Worm (Caenorhabditis elegans) whole organism, young adult: ENCODE results near the gene nhr-20.

Experiments
- F49E8.2 ChIP-seq: sonication (generic microtip); optimal IDR thresholded peaks from 3 replicates; lab custom pipeline; 2017; ENCODE audit warnings: missing genetic modification characterization, mild to moderate bottlenecking, missing compliant biosample characterization, antibody characterized with exemption, moderate library complexity; ENCODE audit not compliant: insufficient read depth
- ama-1 ChIP-seq, 3 experiments: fragments of 150-350 bp in 1 of 3; sonication (generic microtip) in 2 of 3; optimal IDR thresholded peaks; 2 replicates each; lab custom pipeline; 2014 to 2018; ENCODE audit warnings: missing biosample characterization in 2 of 3, missing genetic modification characterization in 2 of 3, missing genetic modification reagents in 2 of 3
- egl-18 ChIP-seq: fragments of 200-800 bp; sonication (Bioruptor generic); IDR thresholded peaks from 2 replicates; pipeline ENCODE4 v1.3.6; 2022; ENCODE audit warnings: missing genetic modification reagents, missing genetic modification characterization, missing compliant biosample characterization
- let-526 ChIP-seq: fragments of 200-800 bp; sonication (Bioruptor generic); IDR thresholded peaks from 2 replicates; pipeline ENCODE4 v1.3.6; 2022; ENCODE audit warnings: missing genetic modification reagents, missing genetic modification characterization, missing compliant biosample characterization
- let-607 ChIP-seq, 2 experiments: fragments of 200-800 bp in 1 of 2; sonication (Bioruptor generic) in 1 of 2; sonication (generic microtip) in 1 of 2; optimal IDR thresholded peaks; 2 replicates each; lab custom pipeline; 2016 to 2018; ENCODE audit warnings: mild to moderate bottlenecking in 2 of 2, missing compliant biosample characterization in 2 of 2, missing genetic modification characterization in 2 of 2, moderate library complexity in 2 of 2, missing genotype in 1 of 2
- lin-35 ChIP-seq, 3 experiments: fragments of 150-350 bp in 2 of 3; sonication (generic microtip) in 1 of 3; optimal IDR thresholded peaks; 2 replicates each; lab custom pipeline; 2014 to 2018; ENCODE audit warnings: missing biosample characterization in 3 of 3, missing genetic modification characterization in 3 of 3, missing genetic modification reagents in 3 of 3
- lsy-27 ChIP-seq: sonication (generic microtip); optimal IDR thresholded peaks from 2 replicates; lab custom pipeline; 2017; ENCODE audit warnings: missing genetic modification characterization, mild to moderate bottlenecking, missing compliant biosample characterization, antibody characterized with exemption, missing genotype, borderline replicate concordance; ENCODE audit not compliant: insufficient read depth
- nhr-90 ChIP-seq: sonication (generic microtip); optimal IDR thresholded peaks from 2 replicates; lab custom pipeline; 2016; ENCODE audit warnings: missing genotype, mild to moderate bottlenecking, missing genetic modification characterization, missing compliant biosample characterization
- pha-4 ChIP-seq: fragments of 150-350 bp; sonication (generic microtip); optimal IDR thresholded peaks from 2 replicates; lab custom pipeline; 2014; ENCODE audit warnings: missing biosample characterization, missing genetic modification reagents, missing genetic modification characterization
- rec-8 ChIP-seq, 2 experiments: sonication (generic microtip); optimal IDR thresholded peaks; 2 replicates each; lab custom pipeline; 2016; ENCODE audit warnings: mild to moderate bottlenecking in 2 of 2, missing genetic modification characterization in 2 of 2, missing genetic modification reagents in 2 of 2, missing genotype in 2 of 2, missing biosample characterization in 1 of 2, missing compliant biosample characterization in 1 of 2, moderate library complexity in 1 of 2

DNA sequence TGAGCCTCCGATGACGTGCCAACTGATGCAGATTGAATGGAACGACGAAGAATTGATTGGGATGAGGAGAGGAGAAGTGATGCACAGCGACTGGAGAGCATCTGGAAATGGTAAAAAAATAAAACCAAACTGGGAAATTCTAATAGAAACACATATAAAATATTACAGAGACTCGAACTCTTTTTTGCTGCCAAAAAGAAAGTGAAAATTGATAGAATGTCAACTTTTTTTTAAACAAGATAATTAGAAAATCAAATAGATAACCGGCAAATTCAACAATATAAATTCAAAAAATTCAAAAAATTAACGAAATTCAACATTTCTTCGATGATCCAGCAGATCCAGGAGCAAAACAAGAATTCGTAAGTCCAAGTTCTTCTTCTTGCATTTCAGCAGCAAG is 10.4 kb upstream of the nhr-20 start, which contains the start of gene mrpl-21:
- TF ChIP-seq rec-8 (tag; optimal IDR thresholded peaks at IDR 0.05; lab: Kevin White, UChicago) (no peak), lin-35 (GFP tag; optimal IDR thresholded peaks at IDR 0.05; lab: Kevin White, UChicago) (no peak), egl-18 (GFP tag; lab: Robert Waterston, UW) (no peak), let-607 (tag; optimal IDR thresholded peaks at IDR 0.05; lab: Kevin White, UChicago) (no peak), let-526 (no peak), pha-4 (tag; lab: Kevin White, UChicago) (no peak), ama-1 (optimal IDR thresholded peaks at IDR 0.05; lab: Kevin White, UChicago) (no peak), ama-1 (GFP tag; optimal IDR thresholded peaks at IDR 0.05; lab: Kevin White, UChicago) (no peak), F49E8.2 (tag; lab: Kevin White, UChicago) (no peak), lsy-27 (tag; lab: Kevin White, UChicago) (no peak), nhr-90 (tag; lab: Kevin White, UChicago) (no peak)
